Fruit fly (Drosophila melanogaster): ENCODE measurements around the gene yellow-f.
A peak's percentile ranks its signal among the peaks of the same experiment; 100 is the strongest.

Gene yellow-f

DNA sequence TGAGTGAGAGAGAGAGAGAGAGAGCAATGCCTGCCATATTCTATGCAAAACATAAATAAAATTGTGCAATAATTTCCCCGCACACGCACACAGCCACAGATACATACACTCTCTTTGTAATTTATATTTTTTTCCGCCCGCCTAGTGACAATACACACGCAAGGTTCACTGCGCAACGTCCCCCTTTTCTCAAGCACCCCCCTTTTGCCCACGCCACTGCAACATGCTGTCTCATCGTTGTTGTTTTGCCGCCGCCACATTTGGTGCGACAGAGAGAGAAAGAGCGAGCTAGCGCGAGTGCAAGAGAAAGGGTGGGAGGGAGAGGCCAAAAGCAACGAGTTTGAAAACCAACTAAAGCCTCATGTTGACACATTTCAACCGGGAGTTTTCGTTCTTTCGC is 19.4 kb upstream of the yellow-f start (continued):
- no peak for TF ChIP-seq Hnf4 (GFP tag; optimal IDR thresholded peaks at IDR 0.05)
- TF ChIP-seq HLH106 (tag; optimal IDR thresholded peaks at IDR 0.05): peak; percentile 61
- TF ChIP-seq N (GFP tag; optimal IDR thresholded peaks at IDR 0.05): peak; percentile 72
- peak; percentile 81 for TF ChIP-seq br (GFP tag; optimal IDR thresholded peaks at IDR 0.05)
- peak; percentile 78 for TF ChIP-seq Hr83 (GFP tag; optimal IDR thresholded peaks at IDR 0.05; ENCODE audit: poor library complexity, severe bottlenecking)
- TF ChIP-seq dl (GFP tag; optimal IDR thresholded peaks at IDR 0.05; ENCODE audit: insufficient read depth in 1 of 2, partially characterized antibody in 2 of 2): no peak
- peak; percentile 45 for TF ChIP-seq sv (GFP tag; optimal IDR thresholded peaks at IDR 0.05)

- TF ChIP-seq N (GFP tag; optimal IDR thresholded peaks at IDR 0.05) (no peak), Rel (GFP tag; optimal IDR thresholded peaks at IDR 0.05) (no peak), Rel (tag; optimal IDR thresholded peaks at IDR 0.05) (peak; percentile 8), CrebA (GFP tag; optimal IDR thresholded peaks at IDR 0.05; ENCODE audit: borderline replicate concordance) (no peak), pan (optimal IDR thresholded peaks at IDR 0.05) (no peak), OdsH (GFP tag; optimal IDR thresholded peaks at IDR 0.05) (no peak), Hr83 (GFP tag; optimal IDR thresholded peaks at IDR 0.05; ENCODE audit: poor library complexity, severe bottlenecking) (no peak)
These were observed 18.6 kb upstream of the yellow-f start, which contains the start of gene CtBP for dm6 chr3R:13011621-13011963. Gene CtBP (plus strand): TSS chr3R:13011649.

DNA sequence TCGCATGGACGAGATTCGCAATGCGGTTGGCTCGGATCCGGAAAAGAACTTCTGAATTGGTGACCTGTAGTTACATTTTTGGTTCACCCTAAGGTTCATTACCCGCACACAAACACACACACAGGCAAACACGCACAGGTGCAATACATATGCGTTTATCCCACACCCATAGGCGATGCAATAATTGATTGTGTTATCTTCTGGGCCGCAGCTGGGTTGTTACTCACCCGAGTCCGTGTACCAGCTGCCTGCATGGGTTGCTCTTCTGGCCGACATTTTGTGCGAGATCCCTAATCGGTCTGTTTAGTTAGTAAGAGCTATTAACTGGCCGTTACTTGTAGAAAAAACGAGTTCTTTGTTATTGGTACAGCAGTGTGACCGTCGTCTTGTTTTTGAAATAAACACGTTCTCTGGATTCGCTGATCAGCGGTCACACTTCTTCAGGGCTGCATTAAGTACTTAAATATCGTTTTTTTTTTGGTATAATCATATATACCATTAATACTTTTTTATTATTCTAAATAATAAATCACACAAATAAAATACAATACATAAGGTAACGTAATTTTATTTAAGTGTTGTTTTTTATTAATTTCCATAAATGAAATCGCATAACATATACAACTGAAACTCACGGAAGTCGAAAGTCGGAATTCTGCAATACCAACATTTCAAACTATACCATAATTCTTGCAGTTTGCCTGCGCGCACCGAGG is 18.1 kb upstream of the yellow-f start, which contains the start of gene CG8031:
TSS of gene CG8031 (minus strand) at position 406 of the 716 bp plus-strand sequence.
- TF ChIP-seq CG9705 (GFP tag; optimal IDR thresholded peaks at IDR 0.05) (no peak), foxo (GFP tag; optimal IDR thresholded peaks at IDR 0.05) (no peak), Dif (GFP tag; optimal IDR thresholded peaks at IDR 0.05; ENCODE audit: partially characterized antibody) (peak; percentile 4), N (GFP tag; optimal IDR thresholded peaks at IDR 0.05) (peak; percentile 45), Vsx2 (GFP tag; optimal IDR thresholded peaks at IDR 0.05; ENCODE audit: partially characterized antibody) (no peak), fru (GFP tag; optimal IDR thresholded peaks at IDR 0.05) (peak; percentile 88), br (GFP tag; optimal IDR thresholded peaks at IDR 0.05) (no peak)

dm6 chr3R:13009595-13009994 is 16.6 kb upstream of the yellow-f start, which contains the start of gene CG11656:
Gene CG11656 (plus strand): TSS chr3R:13009895.
- TF ChIP-seq Jra (GFP tag; optimal IDR thresholded peaks at IDR 0.05): no peak
- no peak for TF ChIP-seq tai (GFP tag; optimal IDR thresholded peaks at IDR 0.05)
- no peak for TF ChIP-seq sv (GFP tag; optimal IDR thresholded peaks at IDR 0.05)
- TF ChIP-seq pan (optimal IDR thresholded peaks at IDR 0.05): no peak
- no peak for TF ChIP-seq Dfd (GFP tag; optimal IDR thresholded peaks at IDR 0.05)
- TF ChIP-seq foxo (GFP tag; optimal IDR thresholded peaks at IDR 0.05): no peak
- TF ChIP-seq CrebA (GFP tag; optimal IDR thresholded peaks at IDR 0.05; ENCODE audit: borderline replicate concordance): no peak

DNA sequence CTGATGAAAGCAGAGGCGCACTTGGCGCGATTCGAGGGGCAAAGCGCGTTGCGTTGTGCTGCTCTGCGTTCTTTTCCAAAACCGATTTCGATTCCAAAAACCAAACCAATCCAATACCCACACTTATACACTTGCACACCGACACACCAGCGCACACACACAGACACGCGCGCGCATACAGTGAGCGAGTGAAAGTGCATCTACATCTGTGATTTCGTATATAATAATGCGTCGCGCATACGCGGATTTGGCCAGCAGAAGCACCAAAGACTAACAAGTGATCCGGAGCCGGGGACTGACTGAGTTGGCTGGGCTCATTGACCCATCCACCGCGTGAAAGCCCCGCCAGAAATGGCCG is 5.2 kb upstream of the yellow-f start:
- no peak for TF ChIP-seq dmrt93B (GFP tag; optimal IDR thresholded peaks at IDR 0.05)
- TF ChIP-seq Rel (GFP tag; optimal IDR thresholded peaks at IDR 0.05): no peak
- no peak for TF ChIP-seq Rel (tag; optimal IDR thresholded peaks at IDR 0.05)
- TF ChIP-seq jim (GFP tag; optimal IDR thresholded peaks at IDR 0.05): no peak
- TF ChIP-seq rgr (GFP tag; optimal IDR thresholded peaks at IDR 0.05): no peak
- TF ChIP-seq ey (GFP tag; optimal IDR thresholded peaks at IDR 0.05): no peak
- no peak for TF ChIP-seq sage (GFP tag; optimal IDR thresholded peaks at IDR 0.05)
- no peak for TF ChIP-seq br (GFP tag; optimal IDR thresholded peaks at IDR 0.05)
- no peak for TF ChIP-seq HLH106 (tag; optimal IDR thresholded peaks at IDR 0.05)
- TF ChIP-seq fru (GFP tag; optimal IDR thresholded peaks at IDR 0.05): no peak
- TF ChIP-seq CG9705 (GFP tag; optimal IDR thresholded peaks at IDR 0.05): no peak
- TF ChIP-seq sv (GFP tag; optimal IDR thresholded peaks at IDR 0.05): no peak
- no peak for TF ChIP-seq Vsx2 (GFP tag; optimal IDR thresholded peaks at IDR 0.05; ENCODE audit: partially characterized antibody)
- TF ChIP-seq Abd-B (GFP tag; optimal IDR thresholded peaks at IDR 0.05): no peak
- TF ChIP-seq Myc (optimal IDR thresholded peaks at IDR 0.05): no peak
- no peak for TF ChIP-seq foxo (GFP tag; optimal IDR thresholded peaks at IDR 0.05)

dm6 chr3R:12997550-12998233 is 4.7 kb upstream of the yellow-f start, which contains the start of the genes CG17327, CG44194 and CG7518:
Gene CG17327 (minus strand): TSS chr3R:12997726.
Gene CG44194 (minus strand): TSS chr3R:12997726.
Gene CG7518 (plus strand): TSS chr3R:12998089.
- no peak for TF ChIP-seq foxo (GFP tag; optimal IDR thresholded peaks at IDR 0.05)
- TF ChIP-seq psq (GFP tag; optimal IDR thresholded peaks at IDR 0.05): peak; percentile 7
- peak; percentile 25 for TF ChIP-seq N (GFP tag; optimal IDR thresholded peaks at IDR 0.05)
- TF ChIP-seq Hr83 (GFP tag; optimal IDR thresholded peaks at IDR 0.05; ENCODE audit: poor library complexity, severe bottlenecking): peak; percentile 43
- TF ChIP-seq ey (GFP tag; optimal IDR thresholded peaks at IDR 0.05): peak; percentile 28
- no peak for TF ChIP-seq Rel (GFP tag; optimal IDR thresholded peaks at IDR 0.05)
- peak; percentile 82 for TF ChIP-seq Rel (tag; optimal IDR thresholded peaks at IDR 0.05)

All from whole organism, wandering third instar larva.